Fruit fly (Drosophila melanogaster) whole organism, embryonic: ENCODE results near the gene Cpr67Fa1.

Source experiments
- Atf-2 ChIP-seq: fragments of 200-800 bp; sonication (Bioruptor generic); optimal IDR thresholded peaks from 2 replicates; lab custom pipeline; 2016; ENCODE audit warnings: missing biosample characterization, missing genetic modification characterization
- Bgb ChIP-seq: fragments of 200-800 bp; sonication (Bioruptor generic); IDR thresholded peaks from 2 replicates; pipeline ENCODE4 v1.3.6; 2022; ENCODE audit warnings: missing biosample characterization, missing genetic modification characterization; ENCODE audit not compliant: partially characterized antibody
- C15 ChIP-seq: fragments of 200-800 bp; sonication (Bioruptor generic); IDR thresholded peaks from 3 replicates; pipeline ENCODE4 v1.3.6; 2022; ENCODE audit warnings: missing biosample characterization, missing genetic modification characterization
- CG10147 ChIP-seq: fragments of 200-800 bp; sonication (Bioruptor generic); optimal IDR thresholded peaks from 2 replicates; lab custom pipeline; 2019; ENCODE audit warnings: missing biosample characterization, mild to moderate bottlenecking, missing genetic modification characterization, moderate library complexity
- CG10267 ChIP-seq: fragments of 200-800 bp; sonication (Bioruptor generic); optimal IDR thresholded peaks from 2 replicates; lab custom pipeline; 2018; ENCODE audit warnings: missing biosample characterization, mild to moderate bottlenecking, missing genetic modification characterization, moderate library complexity
- CG10959 ChIP-seq: fragments of 200-800 bp; sonication (Bioruptor generic); IDR thresholded peaks from 2 replicates; pipeline ENCODE4 v1.3.6; 2022; ENCODE audit warnings: missing biosample characterization, missing genetic modification characterization
- CG11398 ChIP-seq: fragments of 200-800 bp; sonication (Bioruptor generic); optimal IDR thresholded peaks from 2 replicates; lab custom pipeline; 2016; ENCODE audit warnings: missing biosample characterization, missing genetic modification characterization
- CG12659 ChIP-seq: fragments of 200-800 bp; sonication (Bioruptor generic); optimal IDR thresholded peaks from 3 replicates; lab custom pipeline; 2017; ENCODE audit warnings: mild to moderate bottlenecking, missing biosample characterization, missing genetic modification reagents, missing genetic modification characterization
- CG12942 ChIP-seq: fragments of 200-800 bp; sonication (Bioruptor generic); optimal IDR thresholded peaks from 3 replicates; lab custom pipeline; 2016; ENCODE audit warnings: missing biosample characterization, missing genetic modification characterization
- CG13287 ChIP-seq: fragments of 200-800 bp; sonication (Bioruptor generic); IDR thresholded peaks from 2 replicates; pipeline ENCODE4 v1.3.6; 2022; ENCODE audit warnings: missing biosample characterization, missing genetic modification characterization; ENCODE audit not compliant: partially characterized antibody
- CG14441 ChIP-seq: fragments of 200-800 bp; sonication (Bioruptor generic); IDR thresholded peaks from 2 replicates; pipeline ENCODE4 v1.3.6; 2022; ENCODE audit warnings: missing biosample characterization, missing genetic modification characterization
- CG18011 ChIP-seq: fragments of 200-800 bp; sonication (Bioruptor generic); optimal IDR thresholded peaks from 2 replicates; lab custom pipeline; 2017; ENCODE audit warnings: missing biosample characterization, missing genetic modification characterization, mild to moderate bottlenecking, moderate library complexity, missing genotype
- CG2129 ChIP-seq: fragments of 200-800 bp; sonication (Bioruptor generic); IDR thresholded peaks from 2 replicates; pipeline ENCODE4 v1.3.6; 2022; ENCODE audit warnings: missing biosample characterization, missing genetic modification characterization; ENCODE audit not compliant: partially characterized antibody
- CG3065 ChIP-seq: fragments of 200-800 bp; sonication (Bioruptor generic); optimal IDR thresholded peaks from 2 replicates; lab custom pipeline; 2016; ENCODE audit warnings: missing biosample characterization, missing genetic modification characterization
- CG32767 ChIP-seq: fragments of 200-800 bp; sonication (Bioruptor generic); IDR thresholded peaks from 2 replicates; pipeline ENCODE4 v1.3.6; 2022; ENCODE audit warnings: missing biosample characterization, missing genetic modification characterization
- CG33213 ChIP-seq: fragments of 200-800 bp; sonication (Bioruptor generic); optimal IDR thresholded peaks from 3 replicates; lab custom pipeline; 2016; ENCODE audit warnings: missing biosample characterization, missing genetic modification characterization
- CG3407 ChIP-seq: fragments of 200-800 bp; sonication (Bioruptor generic); optimal IDR thresholded peaks from 2 replicates; lab custom pipeline; 2018; ENCODE audit warnings: missing biosample characterization, mild to moderate bottlenecking, missing genetic modification characterization
- CG34224 ChIP-seq: fragments of 200-800 bp; sonication (Bioruptor generic); IDR thresholded peaks from 3 replicates; pipeline ENCODE4 v1.3.6; 2022; ENCODE audit warnings: missing biosample characterization, missing genetic modification characterization; ENCODE audit not compliant: partially characterized antibody
- CG42726 ChIP-seq: fragments of 200-800 bp; sonication (Bioruptor generic); IDR thresholded peaks from 2 replicates; pipeline ENCODE4 v1.3.6; 2022; ENCODE audit warnings: missing biosample characterization, missing genetic modification characterization; ENCODE audit not compliant: partially characterized antibody
- CG4328 ChIP-seq: fragments of 200-800 bp; sonication (Bioruptor generic); optimal IDR thresholded peaks from 3 replicates; lab custom pipeline; 2017; ENCODE audit warnings: missing biosample characterization, missing genetic modification reagents, missing genetic modification characterization
- CG6765 ChIP-seq: fragments of 200-800 bp; sonication (Bioruptor generic); optimal IDR thresholded peaks from 3 replicates; lab custom pipeline; 2017; ENCODE audit warnings: missing biosample characterization, mild to moderate bottlenecking, missing genetic modification characterization
- CG8924 ChIP-seq: fragments of 200-800 bp; optimal IDR thresholded peaks from 3 replicates; lab custom pipeline; 2019; ENCODE audit warnings: missing biosample characterization, mild to moderate bottlenecking, missing genetic modification characterization, moderate library complexity
- CG8944 ChIP-seq: fragments of 200-800 bp; sonication (Bioruptor generic); optimal IDR thresholded peaks from 3 replicates; lab custom pipeline; 2016; ENCODE audit warnings: missing biosample characterization, missing genetic modification characterization
- CG9817 ChIP-seq: fragments of 200-800 bp; sonication (Bioruptor generic); optimal IDR thresholded peaks from 2 replicates; lab custom pipeline; 2018; ENCODE audit warnings: missing biosample characterization, mild to moderate bottlenecking, missing genetic modification characterization, moderate library complexity
- CrebB ChIP-seq: fragments of 200-800 bp; sonication (Bioruptor generic); optimal IDR thresholded peaks from 3 replicates; lab custom pipeline; 2018; ENCODE audit warnings: missing biosample characterization, mild to moderate bottlenecking, missing genetic modification characterization
- D19B ChIP-seq: fragments of 200-800 bp; sonication (Bioruptor generic); optimal IDR thresholded peaks from 2 replicates; lab custom pipeline; 2017; ENCODE audit warnings: missing biosample characterization, mild to moderate bottlenecking, missing genetic modification characterization
- Dad ChIP-seq: fragments of 200-800 bp; sonication (Bioruptor generic); optimal IDR thresholded peaks from 3 replicates; lab custom pipeline; 2016; ENCODE audit warnings: missing biosample characterization, missing genetic modification characterization
- Hand ChIP-seq: fragments of 200-800 bp; sonication (Bioruptor generic); optimal IDR thresholded peaks from 2 replicates; lab custom pipeline; 2017; ENCODE audit warnings: mild to moderate bottlenecking, missing biosample characterization, missing genetic modification reagents, missing genetic modification characterization
- Hr51 ChIP-seq, 2 experiments: fragments of 200-800 bp; sonication (Bioruptor generic); optimal IDR thresholded peaks; 2 replicates in 1 of 2; 3 replicates in 1 of 2; lab custom pipeline; 2016 to 2018; ENCODE audit warnings: missing biosample characterization in 2 of 2, missing genetic modification characterization in 2 of 2, mild to moderate bottlenecking in 1 of 2, moderate library complexity in 1 of 2
- MBD-R2 ChIP-seq: fragments of 200-800 bp; sonication (Bioruptor generic); IDR thresholded peaks from 2 replicates; pipeline ENCODE4 v1.3.6; 2022; ENCODE audit warnings: missing biosample characterization, missing genetic modification characterization
- NFAT ChIP-seq: fragments of 200-800 bp; sonication (Bioruptor generic); IDR thresholded peaks from 2 replicates; pipeline ENCODE4 v1.3.6; 2022; ENCODE audit warnings: missing biosample characterization, missing genetic modification characterization
- bcd ChIP-seq: fragments of 200-800 bp; sonication (Bioruptor generic); optimal IDR thresholded peaks from 2 replicates; lab custom pipeline; 2017; ENCODE audit warnings: missing biosample characterization, mild to moderate bottlenecking, missing genetic modification characterization
- cg ChIP-seq: fragments of 200-800 bp; sonication (Bioruptor generic); optimal IDR thresholded peaks from 3 replicates; lab custom pipeline; 2019; ENCODE audit warnings: missing biosample characterization, mild to moderate bottlenecking, missing genetic modification characterization, moderate library complexity
- chinmo ChIP-seq: fragments of 200-800 bp; sonication (Bioruptor generic); IDR thresholded peaks from 4 replicates; pipeline ENCODE4 v1.3.6; 2022; ENCODE audit warnings: missing biosample characterization, missing genetic modification characterization; ENCODE audit not compliant: partially characterized antibody
- cwo ChIP-seq: fragments of 200-800 bp; sonication (Bioruptor generic); optimal IDR thresholded peaks from 3 replicates; lab custom pipeline; 2017; ENCODE audit warnings: missing biosample characterization, missing genetic modification characterization, mild to moderate bottlenecking, moderate library complexity, missing genetic modification reagents
- eve ChIP-seq, 2 experiments: fragments of >200 bp; optimal IDR thresholded peaks; 2 replicates each; lab custom pipeline; 2017; ENCODE audit warnings: missing biosample characterization in 2 of 2, missing genetic modification characterization in 2 of 2
- fd96Cb ChIP-seq: fragments of 200-800 bp; sonication (Bioruptor generic); optimal IDR thresholded peaks from 2 replicates; lab custom pipeline; 2018; ENCODE audit warnings: missing biosample characterization, mild to moderate bottlenecking, missing genetic modification characterization, moderate library complexity
- gsb-n ChIP-seq: fragments of 200-800 bp; sonication (Bioruptor generic); optimal IDR thresholded peaks from 3 replicates; lab custom pipeline; 2018; ENCODE audit warnings: missing biosample characterization, mild to moderate bottlenecking, missing genetic modification characterization
- nau ChIP-seq: fragments of 200-800 bp; sonication (Bioruptor generic); optimal IDR thresholded peaks from 3 replicates; lab custom pipeline; 2017; ENCODE audit warnings: missing biosample characterization, mild to moderate bottlenecking, missing genetic modification characterization, missing genetic modification reagents
- p53 ChIP-seq: fragments of 200-800 bp; sonication (Bioruptor generic); optimal IDR thresholded peaks from 2 replicates; lab custom pipeline; 2016; ENCODE audit warnings: missing biosample characterization, missing genetic modification characterization
- peb ChIP-seq: fragments of 200-800 bp; sonication (Bioruptor generic); IDR thresholded peaks from 2 replicates; pipeline ENCODE4 v1.3.6; 2022; ENCODE audit warnings: missing biosample characterization, missing genetic modification characterization
- sc ChIP-seq, 3 experiments: fragments of >200 bp in 2 of 3; fragments of 200-800 bp in 1 of 3; sonication (Bioruptor generic) in 1 of 3; optimal IDR thresholded peaks; 2 replicates in 2 of 3; 3 replicates in 1 of 3; lab custom pipeline; 2017; ENCODE audit warnings: mild to moderate bottlenecking in 1 of 3, missing biosample characterization in 1 of 3, missing genetic modification characterization in 1 of 3, missing genetic modification reagents in 1 of 3
- sd ChIP-seq: fragments of 200-800 bp; sonication (Bioruptor generic); optimal IDR thresholded peaks from 3 replicates; lab custom pipeline; 2018; ENCODE audit warnings: missing biosample characterization, mild to moderate bottlenecking, missing genetic modification characterization, moderate library complexity
- sr ChIP-seq: fragments of 200-800 bp; sonication (Bioruptor generic); IDR thresholded peaks from 3 replicates; pipeline ENCODE4 v1.3.6; 2022; ENCODE audit warnings: missing biosample characterization, missing genetic modification characterization
- tap ChIP-seq: fragments of 200-800 bp; optimal IDR thresholded peaks from 3 replicates; lab custom pipeline; 2019; ENCODE audit warnings: missing biosample characterization, mild to moderate bottlenecking, missing genetic modification characterization, moderate library complexity
- ttk ChIP-seq: fragments of 200-800 bp; sonication (Bioruptor generic); IDR thresholded peaks from 2 replicates; pipeline ENCODE4 v2.1.2; 2022; ENCODE audit warnings: missing biosample characterization, missing genetic modification characterization
- unpg ChIP-seq: fragments of 200-800 bp; sonication (Bioruptor generic); optimal IDR thresholded peaks from 3 replicates; lab custom pipeline; 2018; ENCODE audit warnings: missing biosample characterization, mild to moderate bottlenecking, missing genetic modification characterization, moderate library complexity
- wdn ChIP-seq: fragments of 200-800 bp; sonication (Bioruptor generic); IDR thresholded peaks from 2 replicates; pipeline ENCODE4 v1.3.6; 2022; ENCODE audit warnings: missing biosample characterization, missing genetic modification characterization

The Cpr67Fa1 gene

DNA sequence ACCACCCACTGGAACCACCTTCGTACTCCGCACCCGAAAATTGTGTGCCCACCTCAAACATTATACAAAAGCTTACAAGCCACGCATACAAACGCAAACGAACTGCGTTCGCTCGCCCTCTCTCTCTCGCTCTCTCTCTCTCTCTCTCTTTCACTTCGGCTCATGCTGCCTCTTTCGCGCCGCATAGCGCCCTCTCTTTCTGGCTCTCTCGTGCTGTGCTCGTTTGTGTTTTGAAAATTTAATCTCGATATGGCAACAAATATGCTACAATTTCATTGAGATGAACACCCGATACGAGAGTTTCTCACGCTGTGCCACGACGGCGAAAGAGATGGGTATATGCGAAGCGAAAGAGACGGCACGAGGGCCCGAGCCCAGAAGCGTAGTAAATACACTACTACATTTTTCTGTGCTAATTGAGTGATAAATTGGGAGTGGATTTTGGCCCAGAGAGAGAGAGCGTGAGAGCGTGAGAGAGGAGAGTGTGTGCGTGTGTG lies 33.2 kb upstream of the Cpr67Fa1 start (continued):
- TF ChIP-seq CG13287 (GFP tag; lab: Robert Waterston, UW) (peak; percentile 56; the same call in 1 of the 2 replicates), CG14441 (GFP tag; lab: Robert Waterston, UW) (0 out of 2 replicates have a peak, but pooled peaks have one; percentile 14), CG33213 (GFP tag; lab: Kevin White, UChicago) (peak; percentile 4), CG12942 (no peak), CG8924 (tag; lab: Kevin White, UChicago) (peak; percentile 75), MBD-R2 (GFP tag; lab: Robert Waterston, UW) (peak; percentile 34; the same call in 1 of the 2 replicates), CG4328 (GFP tag; lab: Kevin White, UChicago) (no peak), sc (optimal IDR thresholded peaks at IDR 0.05; lab: Kevin White, UChicago) (no peak), sc (GFP tag; optimal IDR thresholded peaks at IDR 0.05; lab: Kevin White, UChicago) (no peak), bcd (GFP tag; lab: Kevin White, UChicago) (peak; percentile 39), CG2129 (no peak), CG8944 (GFP tag; lab: Kevin White, UChicago) (no peak), CG12659 (GFP tag; lab: Kevin White, UChicago) (peak; percentile 37), CG9817 (tag; lab: Kevin White, UChicago) (peak; percentile 5), sr (GFP tag; lab: Robert Waterston, UW) (peak; percentile 60; the same call in 2 of the 3 replicates), CG34224 (GFP tag; lab: Robert Waterston, UW) (no peak; the same call in 2 of the 3 replicates), chinmo (peak; percentile 95), C15 (GFP tag; lab: Robert Waterston, UW) (no peak), Hand (GFP tag; lab: Kevin White, UChicago) (no peak), Atf-2 (no peak), fd96Cb (tag; lab: Kevin White, UChicago) (no peak), ttk (GFP tag; lab: Robert Waterston, UW) (0 out of 2 replicates have a peak, but pooled peaks have one; percentile 8), sd (tag; lab: Kevin White, UChicago) (peak; percentile 98), CG42726 (GFP tag; lab: Robert Waterston, UW) (peak; percentile 65), p53 (GFP tag; lab: Kevin White, UChicago) (peak; percentile 54), D19B (GFP tag; lab: Kevin White, UChicago) (no peak), cwo (GFP tag; lab: Kevin White, UChicago) (peak; percentile 70), gsb-n (tag; lab: Kevin White, UChicago) (peak; percentile 78), CG3407 (peak; percentile 28), tap (tag; lab: Kevin White, UChicago) (peak; percentile 58), CG3065 (GFP tag; lab: Kevin White, UChicago) (no peak), unpg (no peak), CG10959 (GFP tag; lab: Robert Waterston, UW) (no peak), CG10147 (GFP tag; lab: Kevin White, UChicago) (peak; percentile 24), nau (GFP tag; lab: Kevin White, UChicago) (peak; percentile 61), CG32767 (peak; percentile 79; the same call in 1 of the 2 replicates), cg (GFP tag; lab: Kevin White, UChicago) (peak; percentile 95), wdn (GFP tag; lab: Robert Waterston, UW) (no peak), eve (GFP tag; optimal IDR thresholded peaks at IDR 0.05; lab: Kevin White, UChicago) (no peak), CG11398 (GFP tag; lab: Kevin White, UChicago) (peak; percentile 75), Dad (GFP tag; lab: Kevin White, UChicago) (peak; percentile 19), CG10267 (tag; lab: Kevin White, UChicago) (peak; percentile 14), CrebB (tag; lab: Kevin White, UChicago) (peak; percentile 36), CG18011 (GFP tag; lab: Kevin White, UChicago) (peak; percentile 15), Bgb (peak; percentile 70), peb (GFP tag; lab: Robert Waterston, UW) (no peak), CG6765 (no peak), NFAT (GFP tag; lab: Robert Waterston, UW) (0 out of 2 replicates have a peak, but pooled peaks have one; percentile 9), Hr51 (GFP tag; optimal IDR thresholded peaks at IDR 0.05; lab: Kevin White, UChicago) (peak; percentile 37 to 53)
